Fruit fly (Drosophila melanogaster) whole organism, embryonic: ENCODE results near the gene BORCS6.

Experiments
- Asciz ChIP-seq: fragments of 200-800 bp; sonication (Bioruptor generic); optimal IDR thresholded peaks from 2 replicates; lab custom pipeline; 2017; ENCODE audit warnings: missing biosample characterization, mild to moderate bottlenecking, missing genetic modification characterization, missing genetic modification reagents
- C15 ChIP-seq: fragments of 200-800 bp; sonication (Bioruptor generic); IDR thresholded peaks from 3 replicates; pipeline ENCODE4 v1.3.6; 2022; ENCODE audit warnings: missing biosample characterization, missing genetic modification characterization
- CG10147 ChIP-seq: fragments of 200-800 bp; sonication (Bioruptor generic); optimal IDR thresholded peaks from 2 replicates; lab custom pipeline; 2019; ENCODE audit warnings: missing biosample characterization, mild to moderate bottlenecking, missing genetic modification characterization, moderate library complexity
- CG10209 ChIP-seq: fragments of 200-800 bp; sonication (Bioruptor generic); optimal IDR thresholded peaks from 3 replicates; lab custom pipeline; 2017; ENCODE audit warnings: missing biosample characterization, mild to moderate bottlenecking, missing genetic modification characterization, missing genetic modification reagents
- CG10431 ChIP-seq: fragments of 200-800 bp; sonication (Bioruptor generic); optimal IDR thresholded peaks from 3 replicates; lab custom pipeline; 2018; ENCODE audit warnings: missing biosample characterization, mild to moderate bottlenecking, missing genetic modification characterization
- CG10543 ChIP-seq: fragments of 200-800 bp; sonication (Bioruptor generic); optimal IDR thresholded peaks from 3 replicates; lab custom pipeline; 2017; ENCODE audit warnings: missing biosample characterization, mild to moderate bottlenecking, missing genetic modification characterization, moderate library complexity
- CG12219 ChIP-seq: fragments of 200-800 bp; sonication (Bioruptor generic); optimal IDR thresholded peaks from 3 replicates; lab custom pipeline; 2018; ENCODE audit warnings: missing biosample characterization, mild to moderate bottlenecking, missing genetic modification characterization
- CG12299 ChIP-seq: fragments of 200-800 bp; sonication (Bioruptor generic); optimal IDR thresholded peaks from 2 replicates; lab custom pipeline; 2018; ENCODE audit warnings: missing biosample characterization, mild to moderate bottlenecking, missing genetic modification characterization
- CG1233 ChIP-seq: fragments of 200-800 bp; sonication (Bioruptor generic); optimal IDR thresholded peaks from 4 replicates; lab custom pipeline; 2018; ENCODE audit warnings: missing biosample characterization, mild to moderate bottlenecking, missing genetic modification characterization
- CG12659 ChIP-seq: fragments of 200-800 bp; sonication (Bioruptor generic); optimal IDR thresholded peaks from 3 replicates; lab custom pipeline; 2017; ENCODE audit warnings: mild to moderate bottlenecking, missing biosample characterization, missing genetic modification reagents, missing genetic modification characterization
- CG30431 ChIP-seq: fragments of 200-800 bp; sonication (Bioruptor generic); optimal IDR thresholded peaks from 2 replicates; lab custom pipeline; 2017; ENCODE audit warnings: missing biosample characterization, missing genetic modification characterization
- CG34224 ChIP-seq: fragments of 200-800 bp; sonication (Bioruptor generic); IDR thresholded peaks from 3 replicates; pipeline ENCODE4 v1.3.6; 2022; ENCODE audit warnings: missing biosample characterization, missing genetic modification characterization; ENCODE audit not compliant: partially characterized antibody
- CG4282 ChIP-seq: fragments of 200-800 bp; sonication (Bioruptor generic); optimal IDR thresholded peaks from 2 replicates; lab custom pipeline; 2016; ENCODE audit warnings: missing biosample characterization, missing genetic modification characterization
- CG4854 ChIP-seq: fragments of 200-800 bp; sonication (Bioruptor generic); optimal IDR thresholded peaks from 2 replicates; lab custom pipeline; 2016; ENCODE audit warnings: missing biosample characterization, missing genetic modification characterization, inconsistent platforms
- CG5953 ChIP-seq: fragments of 200-800 bp; sonication (Bioruptor generic); IDR thresholded peaks from 2 replicates; pipeline ENCODE4 v1.3.6; 2022; ENCODE audit warnings: missing biosample characterization, missing genetic modification characterization
- CG6683 ChIP-seq: fragments of 200-800 bp; sonication (Bioruptor generic); optimal IDR thresholded peaks from 2 replicates; lab custom pipeline; 2017; ENCODE audit warnings: missing biosample characterization, mild to moderate bottlenecking, missing genetic modification characterization, missing genetic modification reagents
- CG7786 ChIP-seq: fragments of 200-800 bp; sonication (Bioruptor generic); optimal IDR thresholded peaks from 2 replicates; lab custom pipeline; 2016; ENCODE audit warnings: missing biosample characterization, missing genetic modification characterization
- CG9609 ChIP-seq: fragments of 200-800 bp; sonication (Bioruptor generic); optimal IDR thresholded peaks from 3 replicates; lab custom pipeline; 2016; ENCODE audit warnings: missing biosample characterization, missing genetic modification characterization
- CTCF ChIP-seq: fragments of 200-800 bp; sonication (Bioruptor generic); optimal IDR thresholded peaks from 2 replicates; lab custom pipeline; 2017; ENCODE audit warnings: missing biosample characterization, mild to moderate bottlenecking, missing genetic modification characterization, moderate library complexity
- Dad ChIP-seq: fragments of 200-800 bp; sonication (Bioruptor generic); optimal IDR thresholded peaks from 3 replicates; lab custom pipeline; 2016; ENCODE audit warnings: missing biosample characterization, missing genetic modification characterization
- Hand ChIP-seq: fragments of 200-800 bp; sonication (Bioruptor generic); optimal IDR thresholded peaks from 2 replicates; lab custom pipeline; 2017; ENCODE audit warnings: mild to moderate bottlenecking, missing biosample characterization, missing genetic modification reagents, missing genetic modification characterization
- Hmr ChIP-seq: fragments of 200-800 bp; sonication (Bioruptor generic); optimal IDR thresholded peaks from 3 replicates; lab custom pipeline; 2017; ENCODE audit warnings: mild to moderate bottlenecking, missing biosample characterization, missing genetic modification reagents, missing genetic modification characterization
- Hr39 ChIP-seq: fragments of >200 bp; optimal IDR thresholded peaks from 2 replicates; lab custom pipeline; 2017
- Hr51 ChIP-seq, 2 experiments: fragments of 200-800 bp; sonication (Bioruptor generic); optimal IDR thresholded peaks; 2 replicates in 1 of 2; 3 replicates in 1 of 2; lab custom pipeline; 2016 to 2018; ENCODE audit warnings: missing biosample characterization in 2 of 2, missing genetic modification characterization in 2 of 2, mild to moderate bottlenecking in 1 of 2, moderate library complexity in 1 of 2
- NFAT ChIP-seq: fragments of 200-800 bp; sonication (Bioruptor generic); IDR thresholded peaks from 2 replicates; pipeline ENCODE4 v1.3.6; 2022; ENCODE audit warnings: missing biosample characterization, missing genetic modification characterization
- Optix ChIP-seq: fragments of 200-800 bp; sonication (Bioruptor generic); IDR thresholded peaks from 3 replicates; pipeline ENCODE4 v1.3.6; 2022; ENCODE audit warnings: missing biosample characterization, missing genetic modification characterization
- Ravus ChIP-seq: fragments of 200-800 bp; sonication (Bioruptor generic); IDR thresholded peaks from 2 replicates; pipeline ENCODE4 v1.3.6; 2022; ENCODE audit warnings: missing biosample characterization, missing genetic modification characterization
- Sox102F ChIP-seq: fragments of 200-800 bp; sonication (Bioruptor generic); optimal IDR thresholded peaks from 2 replicates; lab custom pipeline; 2018; ENCODE audit warnings: missing biosample characterization, mild to moderate bottlenecking, missing genetic modification characterization, moderate library complexity
- YL-1 ChIP-seq: fragments of 200-800 bp; sonication (Bioruptor generic); optimal IDR thresholded peaks from 3 replicates; lab custom pipeline; 2017; ENCODE audit warnings: missing biosample characterization, mild to moderate bottlenecking, missing genetic modification characterization
- ase ChIP-seq: fragments of 200-800 bp; sonication (Bioruptor generic); IDR thresholded peaks from 3 replicates; pipeline ENCODE4 v1.3.6; 2022; ENCODE audit warnings: missing biosample characterization, missing genetic modification characterization
- chif ChIP-seq, 2 experiments: fragments of 200-800 bp; sonication (Bioruptor generic); optimal IDR thresholded peaks; 3 replicates each; lab custom pipeline; 2016; ENCODE audit warnings: missing biosample characterization in 2 of 2, missing genetic modification characterization in 2 of 2
- danr ChIP-seq: fragments of 200-800 bp; sonication (Bioruptor generic); IDR thresholded peaks from 2 replicates; pipeline ENCODE4 v1.3.6; 2022; ENCODE audit warnings: missing biosample characterization, missing genetic modification characterization
- disco-r ChIP-seq: fragments of 200-800 bp; sonication (Bioruptor generic); optimal IDR thresholded peaks from 2 replicates; lab custom pipeline; 2016; ENCODE audit warnings: missing biosample characterization, missing genetic modification characterization
- eyg ChIP-seq: fragments of 200-800 bp; sonication (Bioruptor generic); optimal IDR thresholded peaks from 3 replicates; lab custom pipeline; 2016; ENCODE audit warnings: missing biosample characterization, missing genetic modification characterization
- ftz-f1 ChIP-seq: fragments of 200-800 bp; sonication (Bioruptor generic); optimal IDR thresholded peaks from 2 replicates; lab custom pipeline; 2016; ENCODE audit warnings: missing biosample characterization, missing genetic modification characterization
- gfzf ChIP-seq: fragments of 200-800 bp; sonication (Bioruptor generic); optimal IDR thresholded peaks from 2 replicates; lab custom pipeline; 2016; ENCODE audit warnings: missing biosample characterization, mild to moderate bottlenecking, missing genetic modification characterization, moderate library complexity
- gro ChIP-seq: fragments of 200-800 bp; sonication (Bioruptor generic); optimal IDR thresholded peaks from 2 replicates; lab custom pipeline; 2016; ENCODE audit warnings: missing biosample characterization, missing genetic modification characterization
- h ChIP-seq: fragments of >200 bp; optimal IDR thresholded peaks from 2 replicates; lab custom pipeline; 2017
- klu ChIP-seq: fragments of 200-800 bp; sonication (Bioruptor generic); IDR thresholded peaks from 2 replicates; pipeline ENCODE4 v1.3.6; 2022; ENCODE audit warnings: missing biosample characterization, missing genetic modification characterization
- lov ChIP-seq, 2 experiments: fragments of 200-800 bp in 1 of 2; fragments of >200 bp in 1 of 2; sonication (Bioruptor generic) in 1 of 2; IDR thresholded peaks in 1 of 2; optimal IDR thresholded peaks in 1 of 2; 2 replicates in 1 of 2; 3 replicates in 1 of 2; pipeline versions ENCODE4 v1.3.6 to Lab custom; 2017 to 2022; ENCODE audit warnings: missing biosample characterization in 1 of 2, missing genetic modification characterization in 1 of 2
- mam ChIP-seq: fragments of 200-800 bp; sonication (Bioruptor generic); optimal IDR thresholded peaks from 3 replicates; lab custom pipeline; 2016; ENCODE audit warnings: missing biosample characterization, missing genetic modification characterization
- nerfin-1 ChIP-seq: fragments of 200-800 bp; sonication (Bioruptor generic); optimal IDR thresholded peaks from 3 replicates; lab custom pipeline; 2019; ENCODE audit warnings: missing biosample characterization, mild to moderate bottlenecking, missing genetic modification characterization, moderate library complexity
- nom ChIP-seq: fragments of 200-800 bp; sonication (Bioruptor generic); optimal IDR thresholded peaks from 2 replicates; lab custom pipeline; 2017; ENCODE audit warnings: missing biosample characterization, missing genetic modification characterization, mild to moderate bottlenecking, moderate library complexity, missing genetic modification reagents
- p53 ChIP-seq: fragments of 200-800 bp; sonication (Bioruptor generic); optimal IDR thresholded peaks from 2 replicates; lab custom pipeline; 2016; ENCODE audit warnings: missing biosample characterization, missing genetic modification characterization
- ttk ChIP-seq: fragments of 200-800 bp; sonication (Bioruptor generic); IDR thresholded peaks from 2 replicates; pipeline ENCODE4 v2.1.2; 2022; ENCODE audit warnings: missing biosample characterization, missing genetic modification characterization
- vvl ChIP-seq: fragments of 200-800 bp; sonication (Bioruptor generic); IDR thresholded peaks from 2 replicates; pipeline ENCODE4 v1.3.6; 2022; ENCODE audit warnings: missing biosample characterization, missing genetic modification characterization
- wek ChIP-seq: fragments of 200-800 bp; sonication (Bioruptor generic); optimal IDR thresholded peaks from 3 replicates; lab custom pipeline; 2018; ENCODE audit warnings: missing biosample characterization, mild to moderate bottlenecking, missing genetic modification characterization, moderate library complexity
- wor ChIP-seq: fragments of 200-800 bp; sonication (Bioruptor generic); IDR thresholded peaks from 2 replicates; pipeline ENCODE4 v1.3.6; 2022; ENCODE audit warnings: missing biosample characterization, missing genetic modification characterization
- yki ChIP-seq: fragments of >200 bp; optimal IDR thresholded peaks from 3 replicates; lab custom pipeline; 2018

BORCS6 gene

DNA sequence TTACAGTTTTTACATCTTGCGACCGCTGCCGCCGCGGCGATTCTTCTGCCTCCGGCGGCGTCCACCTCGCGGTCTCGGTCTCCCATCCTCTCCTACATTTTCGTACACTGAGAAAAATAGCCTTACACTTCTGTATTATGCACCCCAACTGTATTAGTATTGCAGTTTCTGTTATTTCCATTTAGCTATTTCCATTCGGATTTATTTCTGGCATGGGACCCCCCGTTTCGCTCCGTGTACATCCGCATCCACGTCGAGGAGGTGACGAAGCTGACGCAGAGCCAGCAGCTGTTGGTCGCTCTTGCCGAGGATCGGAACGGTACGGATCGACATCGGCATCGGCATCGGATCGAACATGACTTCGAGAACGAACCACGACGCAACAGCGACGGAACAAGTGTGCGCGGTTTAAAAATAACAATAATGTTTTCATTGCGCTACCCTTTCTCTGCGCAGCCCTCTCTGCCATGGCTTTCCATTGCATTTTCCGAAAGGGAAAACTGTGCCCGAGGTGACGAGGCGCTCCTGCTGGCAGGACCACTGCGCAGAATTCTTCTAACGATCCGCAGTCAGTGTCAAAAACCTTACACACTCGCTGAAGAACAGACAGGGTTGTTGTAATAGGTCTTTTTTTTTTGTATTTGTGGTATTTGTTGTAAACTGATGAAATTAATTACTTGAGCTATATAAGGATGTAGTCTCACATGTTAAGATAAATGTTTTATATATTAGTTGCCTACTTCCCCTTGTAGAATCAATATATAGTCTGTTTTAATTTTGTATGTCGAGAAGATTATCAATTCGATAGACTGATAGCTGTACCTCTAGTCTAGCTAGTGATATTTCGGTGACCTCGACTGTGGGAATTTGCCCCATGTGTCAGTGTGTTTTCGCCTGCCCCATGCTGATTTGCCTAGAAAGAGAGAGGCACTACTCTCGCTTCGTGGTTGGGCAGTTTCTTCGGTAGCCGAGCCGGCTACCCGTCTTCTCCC lies 48.9 kb downstream of the BORCS6 start (continued):
- TF ChIP-seq CG4854 (GFP tag; lab: Kevin White, UChicago) (peak; percentile 73), CG10431 (GFP tag; lab: Kevin White, UChicago) (peak; percentile 74), CG12299 (peak; percentile 71), h (lab: Kevin White, UChicago) (no peak), chif (GFP tag; optimal IDR thresholded peaks at IDR 0.05; lab: Kevin White, UChicago) (peak; percentile 86 to 94), danr (GFP tag; lab: Robert Waterston, UW) (peak; percentile 82), CG5953 (GFP tag; lab: Robert Waterston, UW) (peak; percentile 85), eyg (GFP tag; lab: Kevin White, UChicago) (peak; percentile 79), CG10147 (GFP tag; lab: Kevin White, UChicago) (peak; percentile 78), disco-r (GFP tag; lab: Kevin White, UChicago) (peak; percentile 90), Hmr (GFP tag; lab: Kevin White, UChicago) (peak; percentile 85), Dad (GFP tag; lab: Kevin White, UChicago) (peak; percentile 92), Optix (GFP tag; lab: Robert Waterston, UW) (peak; percentile 88), CG6683 (GFP tag; lab: Kevin White, UChicago) (peak; percentile 69), CG12659 (GFP tag; lab: Kevin White, UChicago) (peak; percentile 87), ase (peak; percentile 89), klu (GFP tag; lab: Robert Waterston, UW) (peak; percentile 73), Hr39 (lab: Kevin White, UChicago) (no peak), yki (lab: Kevin White, UChicago) (no peak), NFAT (peak; percentile 94), YL-1 (peak; percentile 41), CG30431 (peak; percentile 89), CG12219 (GFP tag; lab: Kevin White, UChicago) (peak; percentile 85), CG10209 (GFP tag; lab: Kevin White, UChicago) (peak; percentile 86), CG7786 (GFP tag; lab: Kevin White, UChicago) (peak; percentile 94), CG10543 (peak; percentile 95), ttk (peak; percentile 87), CG1233 (GFP tag; lab: Kevin White, UChicago) (peak; percentile 80), vvl (GFP tag; lab: Robert Waterston, UW) (peak; percentile 96), Hr51 (GFP tag; optimal IDR thresholded peaks at IDR 0.05; lab: Kevin White, UChicago) (peak; percentile 85 to 91), CTCF (GFP tag; lab: Kevin White, UChicago) (peak; percentile 8), p53 (peak; percentile 86), ftz-f1 (GFP tag; lab: Kevin White, UChicago) (peak; percentile 55), Hand (GFP tag; lab: Kevin White, UChicago) (peak; percentile 74), lov (optimal IDR thresholded peaks at IDR 0.05; lab: Kevin White, UChicago) (no peak), lov (GFP tag; IDR thresholded peaks at IDR 0.05; lab: Robert Waterston, UW) (peak; percentile 94), wor (peak; percentile 67), Asciz (GFP tag; lab: Kevin White, UChicago) (peak; percentile 73), C15 (GFP tag; lab: Robert Waterston, UW) (peak; percentile 63; the same call in 2 of the 3 replicates), gro (peak; percentile 77), Sox102F (peak; percentile 86), Ravus (peak; percentile 65), nom (peak; percentile 84), CG4282 (GFP tag; lab: Kevin White, UChicago) (peak; percentile 87), gfzf (GFP tag; lab: Kevin White, UChicago) (no peak), nerfin-1 (peak; percentile 78), CG9609 (GFP tag; lab: Kevin White, UChicago) (peak; percentile 93), CG34224 (no peak), mam (GFP tag; lab: Kevin White, UChicago) (peak; percentile 91), wek (GFP tag; lab: Kevin White, UChicago) (peak; percentile 73)
